Worm (Caenorhabditis elegans) whole organism, late embryonic: Measurements from ENCODE around the gene npr-11.
A peak's percentile ranks its signal among the peaks of the same experiment; 100 is the strongest.

Experiments
- C38D4.7 ChIP-seq: fragments of 200-800 bp; sonication (Bioruptor generic); optimal IDR thresholded peaks from 2 replicates; lab custom pipeline; 2018; ENCODE audit warnings: mild to moderate bottlenecking, missing genetic modification characterization, moderate library complexity, missing compliant biosample characterization
- F13H6.1 ChIP-seq: sonication (generic microtip); optimal IDR thresholded peaks from 2 replicates; lab custom pipeline; 2016; ENCODE audit warnings: missing genetic modification characterization, missing compliant biosample characterization
- K09A11.1 ChIP-seq: sonication (generic microtip); optimal IDR thresholded peaks from 2 replicates; lab custom pipeline; 2017; ENCODE audit warnings: antibody characterized with exemption, mild to moderate bottlenecking, missing genetic modification characterization, missing compliant biosample characterization; ENCODE audit not compliant: insufficient read depth
- ama-1 ChIP-seq: fragments of 150-350 bp; optimal IDR thresholded peaks from 2 replicates; lab custom pipeline; 2014
- ceh-14 ChIP-seq: sonication (generic microtip); optimal IDR thresholded peaks from 2 replicates; lab custom pipeline; 2016; ENCODE audit warnings: missing genotype, missing genetic modification characterization, missing compliant biosample characterization
- ceh-22 ChIP-seq: sonication (generic microtip); optimal IDR thresholded peaks from 2 replicates; lab custom pipeline; 2017; ENCODE audit warnings: missing biosample characterization, missing genetic modification characterization
- ceh-31 ChIP-seq: sonication (generic microtip); optimal IDR thresholded peaks from 2 replicates; lab custom pipeline; 2016; ENCODE audit warnings: missing genetic modification characterization, missing compliant biosample characterization
- ceh-45 ChIP-seq: fragments of 200-800 bp; sonication (Bioruptor generic); IDR thresholded peaks from 2 replicates; pipeline ENCODE4 v1.3.6; 2022; ENCODE audit warnings: missing genetic modification reagents, missing genetic modification characterization, missing compliant biosample characterization
- ceh-48 ChIP-seq: sonication (generic microtip); optimal IDR thresholded peaks from 2 replicates; lab custom pipeline; 2016; ENCODE audit warnings: missing genetic modification characterization, inconsistent platforms, missing compliant biosample characterization
- ceh-6 ChIP-seq: fragments of 200-800 bp; sonication (Bioruptor generic); optimal IDR thresholded peaks from 2 replicates; lab custom pipeline; 2018; ENCODE audit warnings: mild to moderate bottlenecking, missing genetic modification characterization, missing compliant biosample characterization
- ceh-9 ChIP-seq: sonication (generic microtip); optimal IDR thresholded peaks from 2 replicates; lab custom pipeline; 2016; ENCODE audit warnings: mild to moderate bottlenecking, missing genetic modification characterization, inconsistent platforms, missing compliant biosample characterization
- dmd-4 ChIP-seq: sonication (generic microtip); optimal IDR thresholded peaks from 2 replicates; lab custom pipeline; 2016; ENCODE audit warnings: borderline replicate concordance, missing genetic modification characterization, missing compliant biosample characterization
- elt-2 ChIP-seq: sonication (generic microtip); optimal IDR thresholded peaks from 2 replicates; lab custom pipeline; 2016; ENCODE audit warnings: missing genetic modification reagents, missing genetic modification characterization, missing compliant biosample characterization
- fax-1 ChIP-seq: sonication (generic microtip); optimal IDR thresholded peaks from 2 replicates; lab custom pipeline; 2016; ENCODE audit warnings: missing genotype, missing genetic modification characterization, missing compliant biosample characterization
- hlh-30 ChIP-seq: sonication (generic microtip); optimal IDR thresholded peaks from 2 replicates; lab custom pipeline; 2017; ENCODE audit warnings: antibody characterized with exemption, missing genetic modification characterization, missing compliant biosample characterization; ENCODE audit not compliant: insufficient read depth
- hlh-6 ChIP-seq: sonication (generic microtip); optimal IDR thresholded peaks from 2 replicates; lab custom pipeline; 2016; ENCODE audit warnings: missing genotype, missing genetic modification characterization, missing compliant biosample characterization
- hlh-8 ChIP-seq: sonication (generic microtip); optimal IDR thresholded peaks from 2 replicates; lab custom pipeline; 2016; ENCODE audit warnings: missing genotype, missing genetic modification characterization, missing compliant biosample characterization
- lin-11 ChIP-seq: fragments of 200-800 bp; sonication (Bioruptor generic); optimal IDR thresholded peaks from 2 replicates; lab custom pipeline; 2018; ENCODE audit warnings: mild to moderate bottlenecking, missing genetic modification characterization, missing compliant biosample characterization
- mec-3 ChIP-seq: sonication (generic microtip); optimal IDR thresholded peaks from 2 replicates; lab custom pipeline; 2016; ENCODE audit warnings: borderline replicate concordance, missing genetic modification characterization, missing compliant biosample characterization
- nfya-1 ChIP-seq: sonication (generic microtip); optimal IDR thresholded peaks from 2 replicates; lab custom pipeline; 2017; ENCODE audit warnings: missing genetic modification characterization, mild to moderate bottlenecking, missing compliant biosample characterization, antibody characterized with exemption, moderate library complexity
- nhr-232 ChIP-seq: sonication (generic microtip); optimal IDR thresholded peaks from 2 replicates; lab custom pipeline; 2016; ENCODE audit warnings: missing genetic modification characterization, missing compliant biosample characterization
- npax-4 ChIP-seq: sonication (generic microtip); optimal IDR thresholded peaks from 2 replicates; lab custom pipeline; 2016; ENCODE audit warnings: missing genetic modification characterization, missing compliant biosample characterization
- pag-3 ChIP-seq: sonication (generic microtip); optimal IDR thresholded peaks from 2 replicates; lab custom pipeline; 2016; ENCODE audit warnings: missing compliant biosample characterization, missing genetic modification characterization, borderline replicate concordance
- pat-9 ChIP-seq: fragments of 200-800 bp; sonication (Bioruptor generic); optimal IDR thresholded peaks from 2 replicates; lab custom pipeline; 2018; ENCODE audit warnings: mild to moderate bottlenecking, missing genetic modification characterization, moderate library complexity, missing compliant biosample characterization
- pha-4 ChIP-seq: fragments of 150-350 bp; optimal IDR thresholded peaks from 2 replicates; lab custom pipeline; 2018; ENCODE audit warnings: missing biosample characterization, missing genetic modification reagents, missing genetic modification characterization
- pros-1 ChIP-seq: fragments of 150-350 bp; optimal IDR thresholded peaks from 2 replicates; lab custom pipeline; 2014; ENCODE audit warnings: missing biosample characterization, missing genetic modification reagents, missing genetic modification characterization
- sdc-2 ChIP-seq: sonication (generic microtip); optimal IDR thresholded peaks from 2 replicates; lab custom pipeline; 2016; ENCODE audit warnings: missing genotype, missing genetic modification characterization, missing compliant biosample characterization
- sox-2 ChIP-seq: fragments of 200-800 bp; sonication (Bioruptor generic); IDR thresholded peaks from 2 replicates; pipeline ENCODE4 v1.3.6; 2022; ENCODE audit warnings: missing genetic modification reagents, missing genetic modification characterization, missing compliant biosample characterization
- sox-4 ChIP-seq: sonication (generic microtip); optimal IDR thresholded peaks from 2 replicates; lab custom pipeline; 2017; ENCODE audit warnings: mild to moderate bottlenecking, missing genetic modification characterization, inconsistent platforms, missing compliant biosample characterization
- syd-9 ChIP-seq: sonication (generic microtip); optimal IDR thresholded peaks from 2 replicates; lab custom pipeline; 2016; ENCODE audit warnings: mild to moderate bottlenecking, missing genetic modification characterization, moderate library complexity, missing compliant biosample characterization
- tbx-2 ChIP-seq: sonication (generic microtip); optimal IDR thresholded peaks from 2 replicates; lab custom pipeline; 2016; ENCODE audit warnings: missing genetic modification characterization, missing compliant biosample characterization
- unc-3 ChIP-seq, 2 experiments: fragments of 200-800 bp in 1 of 2; sonication (Bioruptor generic) in 1 of 2; sonication (generic microtip) in 1 of 2; conservative IDR thresholded peaks in 1 of 2; optimal IDR thresholded peaks in 1 of 2; 2 replicates each; pipeline versions ENCODE4 v1.3.6 to Lab custom; 2016 to 2022; ENCODE audit warnings: missing compliant biosample characterization in 2 of 2, missing genetic modification characterization in 2 of 2, missing genetic modification reagents in 1 of 2
- unc-42 ChIP-seq: sonication (generic microtip); optimal IDR thresholded peaks from 2 replicates; lab custom pipeline; 2016; ENCODE audit warnings: missing genotype, missing genetic modification characterization, missing compliant biosample characterization
- unc-86 ChIP-seq: sonication (generic microtip); optimal IDR thresholded peaks from 2 replicates; lab custom pipeline; 2016; ENCODE audit warnings: missing genetic modification characterization, missing compliant biosample characterization

Gene npr-11

DNA sequence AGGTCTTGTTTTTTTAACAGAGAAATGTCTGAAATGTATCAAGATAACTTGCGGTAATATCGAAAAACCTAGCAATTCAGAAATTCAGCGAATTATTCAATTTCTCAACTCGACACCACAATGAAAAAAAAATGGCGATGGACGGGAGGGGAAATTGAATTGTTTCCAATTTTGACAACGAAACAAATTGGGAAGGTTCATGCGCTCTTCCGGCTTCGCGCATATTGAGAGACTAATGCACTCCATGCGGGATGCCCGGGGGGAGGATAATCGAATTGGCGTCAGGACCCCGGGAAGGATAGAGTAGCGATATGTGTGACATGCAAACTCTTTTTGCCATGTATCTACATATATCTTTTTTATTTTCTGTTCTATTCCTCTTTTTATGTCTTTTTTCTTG, 9.9 kb upstream of the npr-11 start:
- TF ChIP-seq ceh-31, result no peak
- peak; percentile 99 for TF ChIP-seq unc-42 (tag; lab: Kevin White, UChicago)

DNA sequence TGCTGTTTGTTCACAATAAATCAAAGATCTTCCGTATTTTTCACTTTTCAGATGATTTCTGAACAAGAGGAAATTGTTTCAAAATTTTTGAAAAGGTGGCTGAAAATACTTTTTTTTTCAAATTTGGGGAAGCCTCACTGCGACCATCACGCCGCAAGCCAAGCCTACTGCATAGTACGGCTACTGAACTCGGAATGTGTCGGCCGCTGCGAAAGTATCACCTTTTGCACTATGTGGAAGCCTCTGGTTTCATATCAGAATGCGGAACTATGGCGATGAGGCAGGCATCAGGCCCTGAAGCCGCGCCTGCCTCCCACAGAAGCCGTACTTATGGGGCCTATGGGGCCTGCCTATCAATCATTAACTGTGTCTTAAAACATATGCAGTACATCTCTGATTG, 2.2 kb upstream of the npr-11 start:
- TF ChIP-seq sox-4 (no peak), ceh-31 (no peak), nfya-1 (no peak), ceh-14 (tag; lab: Kevin White, UChicago) (no peak), pros-1 (tag; lab: Kevin White, UChicago) (no peak), npax-4 (tag; lab: Kevin White, UChicago) (no peak)

DNA sequence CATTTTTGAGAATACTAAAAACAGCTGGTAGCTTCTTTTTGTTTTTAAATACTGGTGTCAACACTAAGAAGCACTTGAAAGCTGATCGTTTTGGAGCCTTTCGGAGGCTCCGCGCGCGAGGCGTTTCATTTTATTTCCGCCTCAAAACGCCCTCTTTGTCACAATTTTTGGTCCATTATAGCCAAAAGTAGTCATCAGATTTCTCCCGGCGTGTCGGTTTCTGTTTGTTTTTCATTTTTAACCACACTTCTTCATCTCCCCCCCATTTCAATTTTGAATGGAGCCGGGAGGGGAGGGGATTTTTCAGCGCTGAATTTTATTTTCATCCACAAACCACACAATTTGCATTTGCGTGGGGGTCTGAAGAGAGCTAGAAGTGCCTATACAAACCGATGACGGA, 5.7 kb downstream of the npr-11 start, which contains the start of gene C25G6.4:
TSS of gene C25G6.4 (minus strand) at position 101 of the 400 bp plus-strand sequence.
- TF ChIP-seq pha-4 (tag; lab: Kevin White, UChicago) (no peak), fax-1 (tag; lab: Kevin White, UChicago) (no peak), pat-9 (tag; lab: Kevin White, UChicago) (no peak), ceh-6 (GFP tag; lab: Kevin White, UChicago) (no peak)

DNA sequence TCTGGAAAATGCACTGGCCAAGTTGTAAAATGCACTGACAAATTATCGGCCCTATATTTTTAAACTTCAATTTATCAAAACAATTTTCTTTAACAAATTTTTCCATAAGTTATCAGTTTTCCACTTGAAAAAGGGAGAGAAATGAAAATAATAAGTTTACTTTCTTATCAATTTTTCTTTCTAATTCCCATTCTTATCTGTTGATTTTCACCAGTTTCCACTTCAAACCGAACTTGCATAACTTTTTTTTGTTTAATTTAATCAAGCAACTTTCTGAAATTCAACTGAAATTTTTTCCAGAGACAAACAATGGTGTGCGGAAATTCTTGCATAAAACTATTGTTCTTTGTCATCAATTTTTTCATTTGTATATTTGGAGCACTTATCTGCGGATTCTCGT, 9.7 kb downstream of the npr-11 start, which contains the start of gene tsp-9:
TSS of gene tsp-9 (plus strand) at position 301 of the 400 bp plus-strand sequence.
- no peak for TF ChIP-seq pag-3
- no peak for TF ChIP-seq dmd-4 (tag; lab: Kevin White, UChicago)
- TF ChIP-seq sox-4, result no peak
- no peak for TF ChIP-seq K09A11.1 (tag; lab: Kevin White, UChicago)
- no peak for TF ChIP-seq C38D4.7 (GFP tag; lab: Kevin White, UChicago)
- no peak for TF ChIP-seq unc-42 (tag; lab: Kevin White, UChicago)

DNA sequence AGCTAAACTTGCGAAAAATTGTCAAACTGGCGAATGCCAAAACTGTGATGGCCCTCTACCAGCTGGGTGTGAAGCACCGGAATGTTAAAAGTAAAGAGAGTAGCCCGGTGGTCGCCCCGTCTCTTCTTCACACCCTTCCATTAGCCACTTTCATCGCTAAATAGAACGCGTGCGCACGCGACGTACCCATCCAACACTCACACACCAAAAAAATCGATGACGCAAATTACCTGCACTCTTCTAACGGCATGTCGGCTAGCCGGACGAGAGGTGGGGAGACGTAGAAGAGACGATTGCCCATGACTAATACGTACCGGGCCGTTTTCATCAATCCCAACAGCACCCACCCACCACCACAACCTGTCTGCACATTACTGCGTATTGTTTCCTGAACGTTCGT, 11.2 kb downstream of the npr-11 start:
- TF ChIP-seq nhr-232 (no peak), ceh-31 (peak; percentile 37), sdc-2 (tag; lab: Kevin White, UChicago) (peak; percentile 64), unc-3 (GFP tag; conservative IDR thresholded peaks at IDR 0.05; lab: Robert Waterston, UW) (no peak), unc-3 (tag; optimal IDR thresholded peaks at IDR 0.05; lab: Kevin White, UChicago) (no peak), F13H6.1 (tag; lab: Kevin White, UChicago) (no peak), ama-1 (no peak), tbx-2 (tag; lab: Kevin White, UChicago) (peak; percentile 30), ceh-22 (no peak), ceh-48 (tag; lab: Kevin White, UChicago) (peak; percentile 32), unc-86 (no peak), hlh-8 (tag; lab: Kevin White, UChicago) (no peak), npax-4 (tag; lab: Kevin White, UChicago) (no peak), ceh-45 (no peak), hlh-6 (no peak), hlh-30 (tag; lab: Kevin White, UChicago) (peak; percentile 24), sox-2 (GFP tag; lab: Robert Waterston, UW) (no peak), lin-11 (tag; lab: Kevin White, UChicago) (no peak), dmd-4 (tag; lab: Kevin White, UChicago) (no peak), elt-2 (tag; lab: Kevin White, UChicago) (no peak), syd-9 (tag; lab: Kevin White, UChicago) (no peak), mec-3 (tag; lab: Kevin White, UChicago) (no peak), pag-3 (no peak), ceh-9 (tag; lab: Kevin White, UChicago) (no peak)
